Worm (Caenorhabditis elegans): ENCODE data around the gene lgc-13.
A peak's percentile ranks its signal among the peaks of the same experiment; 100 is the strongest.

Gene lgc-13

DNA sequence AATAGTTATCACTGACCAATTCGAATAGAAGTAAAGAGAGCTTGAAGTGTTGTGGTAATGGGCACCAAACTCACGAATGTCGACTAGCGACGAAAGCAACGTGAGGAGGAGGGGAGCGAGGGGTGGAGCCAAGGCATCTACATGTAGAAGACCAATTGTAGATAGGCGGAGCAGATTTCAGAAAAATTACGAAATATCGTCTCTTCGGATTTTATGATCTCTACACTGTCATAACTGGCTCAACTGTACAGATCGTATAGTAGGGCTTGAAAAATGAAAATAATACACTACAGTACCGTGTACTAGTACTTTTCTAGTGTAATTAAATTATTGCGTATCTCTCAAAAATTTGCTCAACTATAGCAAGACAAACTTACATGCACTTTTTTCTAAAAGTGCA lies 15.9 kb upstream of the lgc-13 start, which contains the start of gene W03G11.4:
TSS of gene W03G11.4 (minus strand) at position 101 of the 400 bp plus-strand sequence.
- TF ChIP-seq B0035.1 (tag; optimal IDR thresholded peaks at IDR 0.05) (no peak), F49E8.2 (tag; optimal IDR thresholded peaks at IDR 0.05; ENCODE audit: insufficient read depth) (no peak), nhr-90 (tag; optimal IDR thresholded peaks at IDR 0.05) (no peak), mcd-1 (GFP tag; IDR thresholded peaks at IDR 0.05) (no peak), bed-1 (GFP tag; IDR thresholded peaks at IDR 0.05) (no peak), F39B2.1 (GFP tag; IDR thresholded peaks at IDR 0.05) (no peak)

DNA sequence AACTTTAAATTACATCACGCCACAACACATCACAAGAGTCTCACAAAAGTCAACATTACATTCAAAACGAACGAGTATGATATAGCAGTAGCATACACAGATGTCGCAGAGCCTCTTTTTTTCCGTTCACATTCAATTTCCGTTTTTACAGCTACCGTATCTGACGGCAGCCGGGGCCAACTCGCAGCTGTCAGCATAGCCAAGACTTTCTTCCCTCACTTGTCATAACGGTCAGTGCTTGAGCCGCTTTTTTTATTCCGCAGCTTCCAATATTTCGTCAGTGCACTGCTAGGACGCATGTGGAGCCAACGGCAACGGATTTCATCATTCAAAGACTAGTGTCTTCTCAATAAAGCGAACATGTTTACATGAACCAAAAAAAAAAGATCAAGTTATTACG lies 15.0 kb upstream of the lgc-13 start:
- no peak for TF ChIP-seq rpc-1 (optimal IDR thresholded peaks at IDR 0.05)
- TF ChIP-seq rpc-1 (tag; optimal IDR thresholded peaks at IDR 0.05), result no peak
- 0 out of 2 replicates have a peak, but pooled peaks have one; percentile 45 for TF ChIP-seq cebp-1 (GFP tag; IDR thresholded peaks at IDR 0.05)
- TF ChIP-seq cebp-1 (tag; optimal IDR thresholded peaks at IDR 0.05), result no peak

DNA sequence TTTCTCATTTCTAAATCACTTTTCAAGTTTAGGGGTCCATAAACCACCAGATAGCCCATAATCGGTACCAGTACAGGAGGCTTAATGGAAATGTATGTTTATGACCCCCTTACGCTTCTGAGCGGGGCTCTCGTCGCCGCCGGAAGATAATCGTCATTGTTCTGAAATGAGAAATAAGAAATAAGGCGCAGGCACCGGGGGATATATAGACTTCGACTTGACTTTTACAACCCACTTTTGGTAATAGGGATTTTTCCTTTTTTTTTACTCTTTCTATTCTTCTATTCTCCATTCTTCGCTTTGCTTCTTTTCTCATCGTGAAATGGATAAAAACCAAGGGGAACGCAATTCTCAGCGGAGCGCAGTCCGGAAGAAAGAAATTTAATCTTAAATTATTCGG lies 13.8 kb upstream of the lgc-13 start:
- TF ChIP-seq nhr-80 (tag; optimal IDR thresholded peaks at IDR 0.05) (no peak), rcor-1 (GFP tag; IDR thresholded peaks at IDR 0.05) (no peak), F52B5.7 (tag; optimal IDR thresholded peaks at IDR 0.05) (no peak), efl-1 (GFP tag; optimal IDR thresholded peaks at IDR 0.05) (no peak), nhr-90 (tag; optimal IDR thresholded peaks at IDR 0.05) (no peak), ceh-91 (GFP tag; IDR thresholded peaks at IDR 0.05) (no peak), egl-18 (GFP tag; IDR thresholded peaks at IDR 0.05) (no peak)

DNA sequence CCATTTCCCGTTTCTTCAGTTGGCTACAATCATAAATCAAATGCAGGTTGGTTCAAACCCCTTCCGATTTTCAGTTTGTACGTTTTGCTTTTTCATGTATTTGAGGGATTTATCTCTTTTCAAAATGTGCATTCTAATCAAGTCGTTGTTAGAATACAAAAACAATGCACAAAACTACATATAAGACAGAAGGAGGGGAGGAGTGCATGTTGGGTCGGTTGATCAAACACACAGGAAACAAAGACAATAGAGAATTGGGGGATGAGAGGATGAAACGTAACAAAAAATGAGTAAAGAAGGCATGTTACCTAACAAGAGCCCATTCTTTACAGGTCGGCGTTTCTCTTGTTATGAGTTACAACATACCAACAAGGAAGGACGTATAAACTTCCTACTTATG lies 11.0 kb upstream of the lgc-13 start:
- no peak for TF ChIP-seq tbp1 (GFP tag; optimal IDR thresholded peaks at IDR 0.05)
- no peak for TF ChIP-seq nhr-90 (tag; optimal IDR thresholded peaks at IDR 0.05)
- TF ChIP-seq lag-1 (GFP tag; IDR thresholded peaks at IDR 0.05), result no peak
- no peak for TF ChIP-seq F57C9.4 (tag; optimal IDR thresholded peaks at IDR 0.05)
- no peak for TF ChIP-seq rec-8 (tag; optimal IDR thresholded peaks at IDR 0.05)
- TF ChIP-seq pha-4 (tag; optimal IDR thresholded peaks at IDR 0.05), result no peak
- TF ChIP-seq K12H6.12 (tag; optimal IDR thresholded peaks at IDR 0.05), result no peak
- no peak for TF ChIP-seq F52B5.7 (tag; optimal IDR thresholded peaks at IDR 0.05)
- no peak for TF ChIP-seq nfya-2 (GFP tag; IDR thresholded peaks at IDR 0.05)
- no peak for TF ChIP-seq somi-1 (GFP tag; optimal IDR thresholded peaks at IDR 0.05)
- TF ChIP-seq ztf-3 (GFP tag; optimal IDR thresholded peaks at IDR 0.05), result no peak
- no peak for TF ChIP-seq Y67H2A.10 (GFP tag; conservative IDR thresholded peaks at IDR 0.05)
- TF ChIP-seq snpc-1.3 (tag; optimal IDR thresholded peaks at IDR 0.05; ENCODE audit: insufficient read depth), result no peak
- TF ChIP-seq unc-62 (GFP tag; optimal IDR thresholded peaks at IDR 0.05), result no peak
- TF ChIP-seq tbx-9 (tag; optimal IDR thresholded peaks at IDR 0.05; ENCODE audit: borderline replicate concordance), result no peak
- TF ChIP-seq efl-1 (GFP tag; optimal IDR thresholded peaks at IDR 0.05), result no peak
- no peak for TF ChIP-seq mcd-1 (GFP tag; IDR thresholded peaks at IDR 0.05)
- TF ChIP-seq attf-3 (GFP tag; conservative IDR thresholded peaks at IDR 0.05), result no peak
- TF ChIP-seq hmg-1.2 (GFP tag; IDR thresholded peaks at IDR 0.05), result no peak

DNA sequence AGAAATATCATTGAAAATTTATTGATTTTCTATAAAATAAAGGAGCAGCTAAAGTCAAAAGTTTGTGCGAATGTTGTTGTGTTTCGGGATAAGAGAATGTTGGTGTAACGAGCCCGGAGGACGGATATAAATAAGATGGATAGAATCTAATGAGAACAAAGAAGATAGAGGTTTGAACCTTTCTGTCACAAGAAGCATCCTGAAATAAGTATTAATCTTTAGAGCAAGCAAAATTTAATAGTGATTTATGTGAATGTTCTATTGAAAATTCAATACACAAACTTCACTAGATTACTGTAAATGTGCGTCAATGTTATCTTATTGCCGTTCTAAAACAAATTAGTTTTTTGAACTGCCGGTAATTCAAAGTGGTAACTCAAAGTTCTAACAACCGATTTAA lies 5.3 kb upstream of the lgc-13 start, which contains the start of gene W03G11.3:
TSS of gene W03G11.3 (minus strand) at position 101 of the 400 bp plus-strand sequence.
- TF ChIP-seq Y56A3A.18 (GFP tag; IDR thresholded peaks at IDR 0.05) (no peak), lin-26 (GFP tag; IDR thresholded peaks at IDR 0.05) (no peak), ceh-58 (GFP tag; IDR thresholded peaks at IDR 0.05) (no peak), F33H1.4 (GFP tag; IDR thresholded peaks at IDR 0.05) (no peak), F49E8.2 (tag; optimal IDR thresholded peaks at IDR 0.05; ENCODE audit: insufficient read depth) (no peak), attf-5 (GFP tag; optimal IDR thresholded peaks at IDR 0.05) (no peak)

All from whole organism, young adult.